Fruit fly (Drosophila melanogaster): ENCODE data around the gene CG8138.

Gene CG8138

DNA sequence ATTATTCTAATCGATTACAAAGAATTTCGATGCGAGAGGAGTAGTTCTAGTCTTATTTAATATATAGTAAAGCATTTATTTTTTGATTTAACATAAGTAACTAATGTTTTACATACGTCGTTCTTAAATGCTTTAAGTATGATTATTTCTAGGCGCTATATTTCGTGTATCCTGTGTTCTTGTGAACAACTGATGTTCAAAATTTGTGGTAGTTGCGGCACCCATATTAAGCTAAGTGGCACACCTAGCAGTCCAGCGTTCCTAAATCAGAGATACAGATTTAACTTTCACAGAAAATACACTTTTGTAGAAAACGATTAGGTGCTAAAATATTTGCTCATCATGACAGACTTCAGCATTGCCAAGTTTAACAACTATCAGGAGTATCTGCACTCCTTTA, at the start of gene CG8138:
CG8138 (plus strand) TSS at position 301 of the 400 bp plus-strand sequence.
- TF ChIP-seq mam (GFP tag; optimal IDR thresholded peaks at IDR 0.05) (no peak), sim (GFP tag; IDR thresholded peaks at IDR 0.05) (no peak), lov (optimal IDR thresholded peaks at IDR 0.05) (no peak), lov (GFP tag; IDR thresholded peaks at IDR 0.05) (no peak), CrebB (tag; optimal IDR thresholded peaks at IDR 0.05) (no peak), dpn (GFP tag; optimal IDR thresholded peaks at IDR 0.05) (no peak)

DNA sequence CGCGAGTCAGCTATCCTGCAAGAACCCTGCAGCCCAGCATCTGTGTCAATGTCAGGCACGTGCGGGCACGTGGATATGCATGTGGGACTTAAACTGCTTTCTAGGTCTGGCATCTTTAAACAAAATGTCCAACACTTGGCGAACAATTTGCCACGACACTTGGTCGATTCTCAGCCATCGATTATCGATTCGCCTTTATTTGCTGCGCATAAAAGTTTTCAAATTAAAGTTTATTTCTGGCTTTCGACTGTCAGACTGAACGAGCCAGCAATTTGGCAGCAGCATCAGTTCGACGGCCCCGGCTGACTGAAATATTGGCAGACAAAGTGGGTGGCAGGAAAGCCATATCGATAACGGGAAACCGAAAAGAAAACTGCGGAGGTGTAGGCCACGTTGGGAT, 43.0 kb upstream of the CG8138 start:
- TF ChIP-seq CG3065 (GFP tag; optimal IDR thresholded peaks at IDR 0.05) (no peak), pita (GFP tag; optimal IDR thresholded peaks at IDR 0.05) (no peak), ac (GFP tag; optimal IDR thresholded peaks at IDR 0.05) (no peak), onecut (GFP tag; IDR thresholded peaks at IDR 0.05) (peak; percentile 56), Ets65A (GFP tag) (peak; percentile 61), CG1603 (tag; optimal IDR thresholded peaks at IDR 0.05) (no peak)

DNA sequence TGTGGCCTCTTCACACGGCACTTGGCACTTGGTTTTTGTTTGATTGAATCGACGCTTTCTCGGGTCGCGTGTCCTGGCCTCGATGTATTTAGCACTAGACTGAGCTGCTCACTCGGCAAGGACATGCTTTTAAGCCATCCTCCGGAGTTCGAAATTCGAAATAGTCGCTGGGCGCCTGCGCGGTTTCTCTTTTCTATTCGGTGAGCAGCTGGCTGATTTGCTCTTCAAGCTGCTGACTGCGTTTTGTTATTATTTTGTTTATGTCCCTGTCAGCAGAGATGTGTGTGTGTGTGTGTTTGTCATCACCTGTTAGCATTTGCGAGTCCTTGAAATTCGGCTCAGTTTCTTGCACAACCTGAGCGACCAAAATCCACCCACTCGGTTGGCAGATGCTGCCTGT, 25.5 kb upstream of the CG8138 start, which contains the start of gene 2mit:
2mit (minus strand) TSS at position 101 of the 400 bp plus-strand sequence.
- 0 out of 2 replicates have a peak, but pooled peaks have one; percentile 23 for TF ChIP-seq CG42726 (GFP tag; IDR thresholded peaks at IDR 0.05; ENCODE audit: partially characterized antibody)
- no peak for TF ChIP-seq Taf1 (GFP tag; IDR thresholded peaks at IDR 0.05)
- no peak for TF ChIP-seq dati (GFP tag; IDR thresholded peaks at IDR 0.05)
- peak; percentile 83 for TF ChIP-seq ewg (GFP tag; optimal IDR thresholded peaks at IDR 0.05)
- TF ChIP-seq bbx (GFP tag; IDR thresholded peaks at IDR 0.05; ENCODE audit: partially characterized antibody) = no peak
- peak; percentile 15 for TF ChIP-seq CG3163 (GFP tag; optimal IDR thresholded peaks at IDR 0.05)
- no peak for TF ChIP-seq ab (GFP tag; optimal IDR thresholded peaks at IDR 0.05)
- TF ChIP-seq CG18011 (GFP tag; optimal IDR thresholded peaks at IDR 0.05) = peak; percentile 34
- peak; percentile 72 for TF ChIP-seq scrt (GFP tag; optimal IDR thresholded peaks at IDR 0.05)
- TF ChIP-seq Jarid2 (GFP tag; optimal IDR thresholded peaks at IDR 0.05) = peak; percentile 42
- peak; percentile 27 for TF ChIP-seq sens (GFP tag)
- 0 out of 4 replicates have a peak, but pooled peaks have one; percentile 39 for TF ChIP-seq chinmo (GFP tag; IDR thresholded peaks at IDR 0.05; ENCODE audit: partially characterized antibody)
- peak; percentile 1 for TF ChIP-seq abd-A (tag; optimal IDR thresholded peaks at IDR 0.05)

dm6 chr3R:13186396-13186795, 5.3 kb downstream of the CG8138 start, which contains the start of gene CG8508:
CG8508 (minus strand) TSS chr3R:13186496.
- TF ChIP-seq cwo (GFP tag; optimal IDR thresholded peaks at IDR 0.05) (no peak), CG1529 (GFP tag; optimal IDR thresholded peaks at IDR 0.05) (no peak), Ets65A (GFP tag) (peak; percentile 25)

dm6 chr3R:13188219-13188618, 7.1 kb downstream of the CG8138 start, which contains the start of gene CG14380:
CG14380 (plus strand) TSS chr3R:13188519.
- TF ChIP-seq Taf1 (GFP tag; IDR thresholded peaks at IDR 0.05) (no peak), Mes4 (GFP tag; optimal IDR thresholded peaks at IDR 0.05) (no peak), wor (GFP tag; IDR thresholded peaks at IDR 0.05) (no peak), CG10321 (GFP tag; IDR thresholded peaks at IDR 0.05) (no peak), CG15479 (GFP tag; optimal IDR thresholded peaks at IDR 0.05) (no peak), Spps (tag; optimal IDR thresholded peaks at IDR 0.05) (no peak), CG12659 (GFP tag; optimal IDR thresholded peaks at IDR 0.05) (no peak), her (GFP tag; optimal IDR thresholded peaks at IDR 0.05) (no peak), Atf3 (GFP tag; optimal IDR thresholded peaks at IDR 0.05) (no peak), jigr1 (GFP tag; IDR thresholded peaks at IDR 0.05) (no peak), CG30431 (GFP tag; optimal IDR thresholded peaks at IDR 0.05) (no peak), Oaz (GFP tag; IDR thresholded peaks at IDR 0.05) (no peak), fd96Cb (tag; optimal IDR thresholded peaks at IDR 0.05) (no peak), CG3838 (GFP tag; optimal IDR thresholded peaks at IDR 0.05) (no peak), Hmr (GFP tag; optimal IDR thresholded peaks at IDR 0.05) (no peak)
